Worm (Caenorhabditis elegans) whole organism, young adult: ENCODE results near the gene R144.3.

ENCODE experiments used
- B0035.1 ChIP-seq: sonication (generic microtip); optimal IDR thresholded peaks from 2 replicates; lab custom pipeline; 2016; ENCODE audit warnings: missing genetic modification characterization, mild to moderate bottlenecking, missing compliant biosample characterization, missing genotype, missing genetic modification reagents
- C06A6.2 ChIP-seq: fragments of 200-800 bp; sonication (Bioruptor generic); conservative IDR thresholded peaks from 2 replicates; pipeline ENCODE4 v1.3.6; 2022; ENCODE audit warnings: missing genetic modification characterization, missing compliant biosample characterization
- C17E4.6 ChIP-seq: fragments of 200-800 bp; sonication (Bioruptor generic); IDR thresholded peaks from 2 replicates; pipeline ENCODE4 v1.3.6; 2022; ENCODE audit warnings: missing genetic modification reagents, missing genetic modification characterization, missing compliant biosample characterization
- F10E7.11 ChIP-seq: sonication (generic microtip); optimal IDR thresholded peaks from 2 replicates; lab custom pipeline; 2017; ENCODE audit warnings: mild to moderate bottlenecking, missing genetic modification characterization, moderate library complexity, missing compliant biosample characterization
- F33H1.4 ChIP-seq: fragments of 200-800 bp; sonication (Bioruptor generic); IDR thresholded peaks from 2 replicates; pipeline ENCODE4 v1.3.6; 2022; ENCODE audit warnings: missing genetic modification reagents, missing genetic modification characterization, missing compliant biosample characterization
- F49E8.2 ChIP-seq: sonication (generic microtip); optimal IDR thresholded peaks from 3 replicates; lab custom pipeline; 2017; ENCODE audit warnings: missing genetic modification characterization, mild to moderate bottlenecking, missing compliant biosample characterization, antibody characterized with exemption, moderate library complexity; ENCODE audit not compliant: insufficient read depth
- F52B5.7 ChIP-seq: sonication (generic microtip); optimal IDR thresholded peaks from 2 replicates; lab custom pipeline; 2016; ENCODE audit warnings: mild to moderate bottlenecking, missing genetic modification characterization, missing compliant biosample characterization
- F57C9.4 ChIP-seq: sonication (generic microtip); optimal IDR thresholded peaks from 2 replicates; lab custom pipeline; 2017; ENCODE audit warnings: mild to moderate bottlenecking, missing genetic modification characterization, missing compliant biosample characterization
- K12H6.12 ChIP-seq: fragments of 200-800 bp; sonication (Bioruptor generic); optimal IDR thresholded peaks from 2 replicates; lab custom pipeline; 2018; ENCODE audit warnings: mild to moderate bottlenecking, missing genetic modification characterization, missing compliant biosample characterization
- Y95B8A.8 ChIP-seq: fragments of 200-800 bp; sonication (Bioruptor generic); IDR thresholded peaks from 2 replicates; pipeline ENCODE4 v1.3.6; 2022; ENCODE audit warnings: missing genetic modification reagents, missing genetic modification characterization, missing compliant biosample characterization
- atf-7 ChIP-seq: sonication (generic microtip); optimal IDR thresholded peaks from 2 replicates; lab custom pipeline; 2017; ENCODE audit warnings: mild to moderate bottlenecking, missing genetic modification characterization, missing compliant biosample characterization
- athp-1 ChIP-seq: sonication (generic microtip); optimal IDR thresholded peaks from 2 replicates; lab custom pipeline; 2017; ENCODE audit warnings: mild to moderate bottlenecking, missing genetic modification characterization, missing compliant biosample characterization
- bed-2 ChIP-seq: fragments of 200-800 bp; sonication (Bioruptor generic); IDR thresholded peaks from 2 replicates; pipeline ENCODE4 v1.3.6; 2022; ENCODE audit warnings: missing genetic modification reagents, missing genetic modification characterization, missing compliant biosample characterization
- ceh-27 ChIP-seq: fragments of 200-800 bp; sonication (Bioruptor generic); optimal IDR thresholded peaks from 2 replicates; lab custom pipeline; 2018; ENCODE audit warnings: mild to moderate bottlenecking, missing genetic modification characterization, moderate library complexity, missing compliant biosample characterization
- ceh-40 ChIP-seq: fragments of 200-800 bp; sonication (Bioruptor generic); IDR thresholded peaks from 2 replicates; pipeline ENCODE4 v1.3.6; 2022; ENCODE audit warnings: missing genetic modification characterization, missing compliant biosample characterization
- ceh-79 ChIP-seq: sonication (generic microtip); optimal IDR thresholded peaks from 2 replicates; lab custom pipeline; 2017; ENCODE audit warnings: mild to moderate bottlenecking, missing genetic modification characterization, missing compliant biosample characterization
- dox-1 ChIP-seq: fragments of 200-800 bp; sonication (Bioruptor generic); IDR thresholded peaks from 2 replicates; pipeline ENCODE4 v1.3.6; 2022; ENCODE audit warnings: missing genetic modification reagents, missing genetic modification characterization, missing compliant biosample characterization
- efl-1 ChIP-seq: fragments of 150-350 bp; optimal IDR thresholded peaks from 2 replicates; lab custom pipeline; 2014; ENCODE audit warnings: missing biosample characterization, missing genetic modification reagents, missing genetic modification characterization
- egl-44 ChIP-seq: fragments of 200-800 bp; sonication (Bioruptor generic); IDR thresholded peaks from 2 replicates; pipeline ENCODE4 v1.3.6; 2022; ENCODE audit warnings: missing genetic modification reagents, missing genetic modification characterization, missing compliant biosample characterization
- ekl-4 ChIP-seq: fragments of 200-800 bp; sonication (Bioruptor generic); IDR thresholded peaks from 2 replicates; pipeline ENCODE4 v1.3.6; 2022; ENCODE audit warnings: missing genetic modification reagents, missing genetic modification characterization, missing compliant biosample characterization
- hlh-12 ChIP-seq: sonication (generic microtip); optimal IDR thresholded peaks from 2 replicates; lab custom pipeline; 2016; ENCODE audit warnings: missing genetic modification characterization, missing compliant biosample characterization
- hmg-1.2 ChIP-seq: fragments of 200-800 bp; sonication (Bioruptor generic); IDR thresholded peaks from 2 replicates; pipeline ENCODE4 v1.3.6; 2022; ENCODE audit warnings: missing genetic modification reagents, missing genetic modification characterization, missing compliant biosample characterization
- hmg-20 ChIP-seq: fragments of 200-800 bp; sonication (Bioruptor generic); IDR thresholded peaks from 2 replicates; pipeline ENCODE4 v1.3.6; 2022; ENCODE audit warnings: missing genetic modification reagents, missing genetic modification characterization, missing compliant biosample characterization
- hsf-1 ChIP-seq: fragments of 200-800 bp; sonication (Bioruptor generic); IDR thresholded peaks from 2 replicates; pipeline ENCODE4 v1.3.6; 2022; ENCODE audit warnings: missing genetic modification reagents, missing genetic modification characterization, missing compliant biosample characterization
- let-526 ChIP-seq: fragments of 200-800 bp; sonication (Bioruptor generic); IDR thresholded peaks from 2 replicates; pipeline ENCODE4 v1.3.6; 2022; ENCODE audit warnings: missing genetic modification reagents, missing genetic modification characterization, missing compliant biosample characterization
- lin-26 ChIP-seq: fragments of 200-800 bp; sonication (Bioruptor generic); IDR thresholded peaks from 2 replicates; pipeline ENCODE4 v1.3.6; 2022; ENCODE audit warnings: missing genetic modification reagents, missing genetic modification characterization, missing compliant biosample characterization
- lir-1 ChIP-seq: fragments of 200-800 bp; sonication (Bioruptor generic); conservative IDR thresholded peaks from 2 replicates; pipeline ENCODE4 v1.3.6; 2022; ENCODE audit warnings: missing genetic modification reagents, missing genetic modification characterization, missing compliant biosample characterization
- lsl-1 ChIP-seq: fragments of 200-800 bp; sonication (Bioruptor generic); optimal IDR thresholded peaks from 2 replicates; lab custom pipeline; 2018; ENCODE audit warnings: mild to moderate bottlenecking, missing genetic modification characterization, moderate library complexity, missing compliant biosample characterization
- madf-3 ChIP-seq: fragments of 200-800 bp; sonication (Bioruptor generic); IDR thresholded peaks from 2 replicates; pipeline ENCODE4 v1.3.6; 2022; ENCODE audit warnings: missing genetic modification reagents, missing genetic modification characterization, missing compliant biosample characterization
- madf-6 ChIP-seq: fragments of 200-800 bp; sonication (Bioruptor generic); IDR thresholded peaks from 2 replicates; pipeline ENCODE4 v1.3.6; 2022; ENCODE audit warnings: missing genetic modification reagents, missing genetic modification characterization, missing compliant biosample characterization
- mcd-1 ChIP-seq: fragments of 200-800 bp; sonication (Bioruptor generic); IDR thresholded peaks from 2 replicates; pipeline ENCODE4 v1.3.6; 2022; ENCODE audit warnings: missing genetic modification reagents, missing genetic modification characterization, missing compliant biosample characterization
- mes-4 ChIP-seq: sonication (generic microtip); optimal IDR thresholded peaks from 2 replicates; lab custom pipeline; 2016; ENCODE audit warnings: missing genotype, missing genetic modification characterization, missing compliant biosample characterization
- mxl-1 ChIP-seq: sonication (generic microtip); optimal IDR thresholded peaks from 2 replicates; lab custom pipeline; 2016; ENCODE audit warnings: missing genetic modification characterization, missing compliant biosample characterization
- nhr-179 ChIP-seq: sonication (generic microtip); optimal IDR thresholded peaks from 2 replicates; lab custom pipeline; 2016; ENCODE audit warnings: mild to moderate bottlenecking, missing genetic modification characterization, missing compliant biosample characterization
- nhr-27 ChIP-seq: fragments of 200-800 bp; sonication (Bioruptor generic); optimal IDR thresholded peaks from 2 replicates; lab custom pipeline; 2018; ENCODE audit warnings: mild to moderate bottlenecking, missing genetic modification characterization, moderate library complexity, missing compliant biosample characterization
- nhr-80 ChIP-seq: sonication (generic microtip); optimal IDR thresholded peaks from 2 replicates; lab custom pipeline; 2016; ENCODE audit warnings: missing genetic modification characterization, missing compliant biosample characterization
- rcor-1 ChIP-seq: fragments of 200-800 bp; sonication (Bioruptor generic); IDR thresholded peaks from 2 replicates; pipeline ENCODE4 v1.3.6; 2022; ENCODE audit warnings: missing genetic modification reagents, missing genetic modification characterization, missing compliant biosample characterization
- sdz-38 ChIP-seq: sonication (generic microtip); optimal IDR thresholded peaks from 2 replicates; lab custom pipeline; 2016; ENCODE audit warnings: missing genotype, missing genetic modification characterization, missing compliant biosample characterization
- sea-2 ChIP-seq: fragments of 200-800 bp; sonication (Bioruptor generic); IDR thresholded peaks from 2 replicates; pipeline ENCODE4 v1.3.6; 2022; ENCODE audit warnings: missing genetic modification characterization, missing compliant biosample characterization
- snpc-3.4 ChIP-seq: sonication (generic microtip); optimal IDR thresholded peaks from 2 replicates; lab custom pipeline; 2017; ENCODE audit warnings: missing genetic modification characterization, mild to moderate bottlenecking, missing compliant biosample characterization, antibody characterized with exemption, moderate library complexity, missing genotype, missing genetic modification reagents
- snpc-4 ChIP-seq, 5 experiments: fragments of 150-350 bp in 1 of 5; sonication (generic microtip) in 4 of 5; optimal IDR thresholded peaks; 2 replicates each; lab custom pipeline; 2014 to 2018; ENCODE audit warnings: missing genetic modification characterization in 5 of 5, missing biosample characterization in 3 of 5, antibody characterized with exemption in 2 of 5, mild to moderate bottlenecking in 2 of 5, missing compliant biosample characterization in 2 of 5, missing genotype in 2 of 5, moderate library complexity in 2 of 5, missing genetic modification reagents in 1 of 5
- tbp1 ChIP-seq: fragments of 200-800 bp; sonication (Bioruptor generic); optimal IDR thresholded peaks from 2 replicates; lab custom pipeline; 2018; ENCODE audit warnings: mild to moderate bottlenecking, missing genetic modification characterization, missing compliant biosample characterization
- tlf-1 ChIP-seq: fragments of 200-800 bp; sonication (Bioruptor generic); optimal IDR thresholded peaks from 2 replicates; lab custom pipeline; 2018; ENCODE audit warnings: mild to moderate bottlenecking, missing genetic modification characterization, missing compliant biosample characterization
- unc-130 ChIP-seq: sonication (generic microtip); optimal IDR thresholded peaks from 2 replicates; lab custom pipeline; 2016; ENCODE audit warnings: missing genetic modification reagents, missing genetic modification characterization, missing compliant biosample characterization
- unc-62 ChIP-seq: fragments of 150-350 bp; optimal IDR thresholded peaks from 2 replicates; lab custom pipeline; 2014; ENCODE audit warnings: missing biosample characterization, missing genetic modification reagents, missing genetic modification characterization
- xnd-1 ChIP-seq: sonication (generic microtip); optimal IDR thresholded peaks from 2 replicates; lab custom pipeline; 2016; ENCODE audit warnings: missing genotype, missing genetic modification reagents, missing genetic modification characterization, missing compliant biosample characterization
- zfh-2 ChIP-seq: fragments of 200-800 bp; sonication (Bioruptor generic); conservative IDR thresholded peaks from 2 replicates; pipeline ENCODE4 v1.3.6; 2022; ENCODE audit warnings: missing genetic modification reagents, missing genetic modification characterization, missing compliant biosample characterization
- zim-3 ChIP-seq: sonication (generic microtip); optimal IDR thresholded peaks from 2 replicates; lab custom pipeline; 2017; ENCODE audit warnings: mild to moderate bottlenecking, missing genetic modification characterization, moderate library complexity, missing compliant biosample characterization
- ztf-6 ChIP-seq: fragments of 200-800 bp; sonication (Bioruptor generic); IDR thresholded peaks from 2 replicates; pipeline ENCODE4 v1.3.6; 2022; ENCODE audit warnings: missing genetic modification reagents, missing genetic modification characterization, missing compliant biosample characterization

R144.3 gene

DNA sequence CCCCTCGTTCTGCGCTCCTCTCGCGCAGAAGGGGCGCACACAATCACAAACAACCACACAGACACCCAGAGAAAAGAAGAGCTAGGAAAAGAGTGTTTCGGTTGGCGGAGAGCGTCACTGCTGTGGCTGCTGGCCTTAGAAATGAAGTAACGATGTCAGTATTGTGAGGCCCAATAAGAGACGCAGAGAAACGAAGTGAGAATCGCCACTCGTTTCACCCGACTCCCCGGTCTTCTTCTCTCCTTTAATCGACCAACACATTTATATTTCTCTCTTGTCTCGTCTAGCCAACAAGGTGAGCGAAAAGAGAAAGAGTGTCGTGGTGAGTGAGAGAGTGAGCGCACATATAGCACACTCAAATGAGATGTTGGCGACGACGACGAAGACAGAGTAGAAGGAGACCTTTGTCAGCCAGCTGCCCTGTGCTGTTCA, 7.9 kb upstream of the R144.3 start (continued):
- TF ChIP-seq ceh-27 (peak; percentile 78), snpc-4 (GFP tag; optimal IDR thresholded peaks at IDR 0.05; lab: Kevin White, UChicago) (no peak), snpc-4 (tag; optimal IDR thresholded peaks at IDR 0.05; lab: Kevin White, UChicago) (peak; percentile 14 to 63 (median 37)), lin-26 (no peak), efl-1 (GFP tag; lab: Kevin White, UChicago) (no peak), nhr-80 (tag; lab: Kevin White, UChicago) (peak; percentile 84), snpc-3.4 (no peak), nhr-27 (no peak), xnd-1 (tag; lab: Kevin White, UChicago) (no peak), lir-1 (peak; percentile 72), madf-3 (no peak), F33H1.4 (GFP tag; lab: Robert Waterston, UW) (0 out of 2 replicates have a peak, but pooled peaks have one; percentile 12), hmg-20 (no peak), unc-130 (GFP tag; lab: Kevin White, UChicago) (no peak), zim-3 (tag; lab: Kevin White, UChicago) (no peak), hmg-1.2 (GFP tag; lab: Robert Waterston, UW) (peak; percentile 88), hlh-12 (tag; lab: Kevin White, UChicago) (no peak), ceh-79 (tag; lab: Kevin White, UChicago) (no peak), sea-2 (GFP tag; lab: Robert Waterston, UW) (no peak), C06A6.2 (GFP tag; lab: Robert Waterston, UW) (no peak; the same call in 1 of the 2 replicates), sdz-38 (no peak), tbp1 (GFP tag; lab: Kevin White, UChicago) (peak; percentile 55), bed-2 (GFP tag; lab: Robert Waterston, UW) (0 out of 2 replicates have a peak, but pooled peaks have one; percentile 74), tlf-1 (GFP tag; lab: Kevin White, UChicago) (no peak), mes-4 (tag; lab: Kevin White, UChicago) (no peak), lsl-1 (GFP tag; lab: Kevin White, UChicago) (no peak), atf-7 (tag; lab: Kevin White, UChicago) (no peak), F49E8.2 (tag; lab: Kevin White, UChicago) (no peak), K12H6.12 (peak; percentile 92), egl-44 (GFP tag; lab: Robert Waterston, UW) (no peak), F10E7.11 (tag; lab: Kevin White, UChicago) (no peak), athp-1 (peak; percentile 30), ceh-40 (GFP tag; lab: Robert Waterston, UW) (0 out of 2 replicates have a peak, but pooled peaks have one; percentile 48), F52B5.7 (tag; lab: Kevin White, UChicago) (no peak), Y95B8A.8 (GFP tag; lab: Robert Waterston, UW) (no peak), dox-1 (peak; percentile 84), ztf-6 (GFP tag; lab: Robert Waterston, UW) (no peak), zfh-2 (GFP tag; lab: Robert Waterston, UW) (peak; percentile 96), unc-62 (GFP tag; lab: Kevin White, UChicago) (no peak), madf-6 (GFP tag; lab: Robert Waterston, UW) (no peak), B0035.1 (tag; lab: Kevin White, UChicago) (peak; percentile 24), let-526 (GFP tag; lab: Robert Waterston, UW) (0 out of 2 replicates have a peak, but pooled peaks have one; percentile 49), nhr-179 (tag; lab: Kevin White, UChicago) (no peak), ekl-4 (peak; percentile 77; the same call in 1 of the 2 replicates), mcd-1 (GFP tag; lab: Robert Waterston, UW) (peak; percentile 62), C17E4.6 (GFP tag; lab: Robert Waterston, UW) (peak; percentile 66; the same call in 1 of the 2 replicates), hsf-1 (no peak), F57C9.4 (tag; lab: Kevin White, UChicago) (no peak), mxl-1 (tag; lab: Kevin White, UChicago) (no peak), rcor-1 (GFP tag; lab: Robert Waterston, UW) (peak; percentile 46; the same call in 1 of the 2 replicates)
